Worm (Caenorhabditis elegans) whole organism, mixed stage, embryonic: ENCODE data around the gene efn-4.

ENCODE experiments used
- M03D4.4 ChIP-seq: sonication (generic microtip); optimal IDR thresholded peaks from 2 replicates; lab custom pipeline; 2017; ENCODE audit warnings: mild to moderate bottlenecking, missing genetic modification characterization, missing compliant biosample characterization
- blmp-1 ChIP-seq: fragments of 150-350 bp; optimal IDR thresholded peaks from 2 replicates; lab custom pipeline; 2014; ENCODE audit warnings: missing biosample characterization, missing genetic modification characterization
- ceh-39 ChIP-seq: fragments of 150-350 bp; optimal IDR thresholded peaks from 2 replicates; lab custom pipeline; 2014; ENCODE audit warnings: missing biosample characterization, missing genetic modification characterization
- ces-1 ChIP-seq: fragments of 150-350 bp; optimal IDR thresholded peaks from 2 replicates; lab custom pipeline; 2014; ENCODE audit warnings: missing biosample characterization, missing genetic modification reagents, missing genetic modification characterization
- cnd-1 ChIP-seq: fragments of 200-800 bp; sonication (Bioruptor generic); optimal IDR thresholded peaks from 2 replicates; lab custom pipeline; 2018; ENCODE audit warnings: mild to moderate bottlenecking, missing genetic modification characterization, missing compliant biosample characterization
- drap-1 ChIP-seq: fragments of 200-800 bp; sonication (Bioruptor generic); optimal IDR thresholded peaks from 3 replicates; lab custom pipeline; 2018; ENCODE audit warnings: mild to moderate bottlenecking, missing genetic modification characterization, missing compliant biosample characterization
- elt-1 ChIP-seq: sonication (generic microtip); optimal IDR thresholded peaks from 2 replicates; lab custom pipeline; 2017; ENCODE audit warnings: missing genetic modification characterization, mild to moderate bottlenecking, missing compliant biosample characterization, antibody characterized with exemption, moderate library complexity, borderline replicate concordance; ENCODE audit not compliant: insufficient read depth
- elt-3 ChIP-seq: fragments of 150-350 bp; optimal IDR thresholded peaks from 2 replicates; lab custom pipeline; 2014; ENCODE audit warnings: missing biosample characterization, missing genetic modification characterization
- flh-1 ChIP-seq: fragments of 200-800 bp; sonication (Bioruptor generic); optimal IDR thresholded peaks from 2 replicates; lab custom pipeline; 2018; ENCODE audit warnings: mild to moderate bottlenecking, missing genetic modification characterization, moderate library complexity, missing compliant biosample characterization
- ham-2 ChIP-seq: fragments of 200-800 bp; sonication (Bioruptor generic); optimal IDR thresholded peaks from 2 replicates; lab custom pipeline; 2018; ENCODE audit warnings: mild to moderate bottlenecking, missing genetic modification characterization, missing compliant biosample characterization
- hlh-1 ChIP-seq: fragments of 150-350 bp; optimal IDR thresholded peaks from 2 replicates; lab custom pipeline; 2014; ENCODE audit warnings: missing biosample characterization, missing genetic modification reagents, missing genetic modification characterization
- lin-13 ChIP-seq: fragments of 150-350 bp; optimal IDR thresholded peaks from 2 replicates; lab custom pipeline; 2014; ENCODE audit warnings: missing biosample characterization, missing genetic modification characterization
- lin-32 ChIP-seq: fragments of 200-800 bp; sonication (Bioruptor generic); optimal IDR thresholded peaks from 2 replicates; lab custom pipeline; 2018; ENCODE audit warnings: mild to moderate bottlenecking, missing genetic modification characterization, missing compliant biosample characterization
- lsy-2 ChIP-seq: fragments of 150-350 bp; optimal IDR thresholded peaks from 2 replicates; lab custom pipeline; 2014; ENCODE audit warnings: missing biosample characterization, missing genetic modification characterization
- mab-5 ChIP-seq: fragments of 150-350 bp; optimal IDR thresholded peaks from 2 replicates; lab custom pipeline; 2014; ENCODE audit warnings: missing biosample characterization, missing genetic modification characterization
- nhr-12 ChIP-seq: fragments of 150-350 bp; optimal IDR thresholded peaks from 2 replicates; lab custom pipeline; 2014; ENCODE audit warnings: missing biosample characterization, missing genetic modification characterization
- nhr-2 ChIP-seq: fragments of 150-350 bp; optimal IDR thresholded peaks from 2 replicates; lab custom pipeline; 2014; ENCODE audit warnings: missing biosample characterization, missing genetic modification characterization
- nhr-237 ChIP-seq: fragments of 150-350 bp; optimal IDR thresholded peaks from 2 replicates; lab custom pipeline; 2014; ENCODE audit warnings: missing biosample characterization, missing genetic modification characterization
- nhr-28 ChIP-seq: fragments of 150-350 bp; optimal IDR thresholded peaks from 2 replicates; lab custom pipeline; 2014; ENCODE audit warnings: missing biosample characterization, missing genetic modification characterization
- nhr-76 ChIP-seq: sonication (generic microtip); optimal IDR thresholded peaks from 2 replicates; lab custom pipeline; 2017; ENCODE audit warnings: missing biosample characterization, missing genetic modification characterization
- pha-4 ChIP-seq: fragments of 150-350 bp; optimal IDR thresholded peaks from 2 replicates; lab custom pipeline; 2018; ENCODE audit warnings: missing biosample characterization, missing genetic modification reagents, missing genetic modification characterization
- sem-2 ChIP-seq: fragments of 200-800 bp; sonication (Bioruptor generic); optimal IDR thresholded peaks from 2 replicates; lab custom pipeline; 2018; ENCODE audit warnings: mild to moderate bottlenecking, missing genetic modification characterization, missing compliant biosample characterization
- snpc-4 ChIP-seq: fragments of 150-350 bp; optimal IDR thresholded peaks from 2 replicates; lab custom pipeline; 2014; ENCODE audit warnings: missing biosample characterization, missing genetic modification characterization
- sptf-1 ChIP-seq: sonication (generic microtip); optimal IDR thresholded peaks from 2 replicates; lab custom pipeline; 2017; ENCODE audit warnings: mild to moderate bottlenecking, missing genetic modification characterization, moderate library complexity, missing compliant biosample characterization
- tbx-8 ChIP-seq: fragments of 200-800 bp; sonication (Bioruptor generic); optimal IDR thresholded peaks from 2 replicates; lab custom pipeline; 2018; ENCODE audit warnings: mild to moderate bottlenecking, missing genetic modification characterization, moderate library complexity, missing compliant biosample characterization
- unc-120 ChIP-seq: sonication (generic microtip); optimal IDR thresholded peaks from 2 replicates; lab custom pipeline; 2017; ENCODE audit warnings: missing genetic modification characterization, missing compliant biosample characterization; ENCODE audit not compliant: poor library complexity, severe bottlenecking
- unc-39 ChIP-seq: fragments of 150-350 bp; optimal IDR thresholded peaks from 2 replicates; lab custom pipeline; 2014; ENCODE audit warnings: missing biosample characterization, missing genetic modification characterization
- unc-62 ChIP-seq: fragments of 150-350 bp; optimal IDR thresholded peaks from 2 replicates; lab custom pipeline; 2014; ENCODE audit warnings: missing biosample characterization, missing genetic modification reagents, missing genetic modification characterization
- ztf-11 ChIP-seq: fragments of 150-350 bp; optimal IDR thresholded peaks from 2 replicates; lab custom pipeline; 2014; ENCODE audit warnings: missing biosample characterization, missing genetic modification characterization

Gene efn-4

DNA sequence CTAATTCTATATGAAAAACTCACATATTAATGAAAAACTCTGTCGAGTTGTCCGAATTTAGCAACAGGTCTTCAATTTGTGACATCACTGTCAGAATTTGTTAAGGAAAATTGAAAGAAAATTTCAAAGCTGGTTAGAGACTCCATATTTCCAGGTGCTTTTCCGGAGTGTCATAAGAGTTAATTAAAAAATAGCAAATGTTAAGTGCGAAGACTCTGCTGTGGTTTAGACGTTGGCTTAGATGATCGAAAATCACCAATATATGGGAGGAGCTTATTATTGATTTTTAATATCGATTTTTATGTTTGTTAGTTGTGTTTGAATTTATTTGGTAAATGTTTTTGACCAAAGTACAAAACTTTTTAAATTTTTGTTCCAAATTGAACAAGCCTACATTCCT lies 28.7 kb downstream of the efn-4 start, which contains the start of gene C18H7.12:
Gene C18H7.12 (minus strand): TSS at position 101 of the 400 bp plus-strand sequence.
- TF ChIP-seq elt-3 (no peak), lin-13 (tag; lab: Kevin White, UChicago) (no peak), unc-39 (tag; lab: Kevin White, UChicago) (no peak), nhr-237 (tag; lab: Kevin White, UChicago) (no peak), drap-1 (no peak), snpc-4 (no peak), nhr-12 (tag; lab: Kevin White, UChicago) (no peak), unc-120 (tag; lab: Kevin White, UChicago) (no peak)

DNA sequence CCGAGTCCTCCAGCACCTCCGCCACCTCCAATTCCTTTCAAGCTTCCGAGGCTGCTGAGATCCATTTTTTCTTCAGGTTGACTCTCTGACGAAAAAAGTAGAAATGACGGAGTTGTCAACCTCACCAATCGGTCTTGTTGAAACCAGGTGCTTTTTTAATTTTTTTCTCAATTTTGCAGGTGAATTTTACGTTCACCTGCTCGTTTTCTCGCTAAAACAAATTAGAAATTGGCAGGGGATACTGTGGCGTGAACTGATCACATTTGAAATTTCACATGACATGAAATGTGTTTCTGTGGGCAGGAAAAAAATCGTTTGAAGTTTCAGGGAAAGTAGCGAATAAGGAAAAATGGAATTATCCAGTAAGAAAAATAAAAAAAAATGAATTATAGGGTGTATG lies 33.3 kb downstream of the efn-4 start, which contains the start of gene C18H7.6:
Gene C18H7.6 (minus strand): TSS at position 104 of the 400 bp plus-strand sequence.
- no peak for TF ChIP-seq ceh-39 (tag; lab: Kevin White, UChicago)
- no peak for TF ChIP-seq M03D4.4
- TF ChIP-seq lin-32 = no peak
- no peak for TF ChIP-seq blmp-1 (tag; lab: Kevin White, UChicago)
- no peak for TF ChIP-seq drap-1
- no peak for TF ChIP-seq sptf-1 (tag; lab: Kevin White, UChicago)
- no peak for TF ChIP-seq ham-2
- TF ChIP-seq lin-13 (tag; lab: Kevin White, UChicago) = no peak

DNA sequence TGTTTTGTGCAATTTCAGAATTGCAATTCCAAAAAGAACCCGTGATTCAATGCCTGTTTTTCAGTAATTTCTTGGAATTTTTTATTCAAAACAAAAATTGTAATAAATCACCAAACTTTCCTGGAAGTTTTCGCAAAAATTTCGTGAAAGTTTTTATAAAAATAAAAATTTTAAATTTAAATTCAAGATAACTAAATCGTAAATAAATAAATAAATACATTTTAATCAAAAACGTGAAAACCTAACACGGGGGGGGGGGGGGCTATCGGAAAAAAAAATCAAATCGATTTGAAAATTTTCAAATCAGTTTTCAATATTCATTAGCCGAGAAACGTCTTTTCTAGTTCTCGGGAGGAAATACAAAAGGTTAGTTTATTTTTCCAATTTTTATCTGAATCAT lies 34.0 kb downstream of the efn-4 start, which contains the start of gene C18H7.4:
Gene C18H7.4 (plus strand): TSS at position 301 of the 400 bp plus-strand sequence.
- TF ChIP-seq mab-5 (tag; lab: Kevin White, UChicago) = no peak
- no peak for TF ChIP-seq elt-1
- TF ChIP-seq cnd-1 (tag; lab: Kevin White, UChicago) = no peak
- TF ChIP-seq nhr-2 = no peak
- TF ChIP-seq unc-120 (tag; lab: Kevin White, UChicago) = no peak
- no peak for TF ChIP-seq nhr-12 (tag; lab: Kevin White, UChicago)
- TF ChIP-seq lsy-2 = no peak
- no peak for TF ChIP-seq unc-62 (GFP tag; lab: Kevin White, UChicago)
- TF ChIP-seq pha-4 (tag; lab: Kevin White, UChicago) = no peak
- no peak for TF ChIP-seq ceh-39 (tag; lab: Kevin White, UChicago)
- TF ChIP-seq, all 35 proteins: peak for 0

DNA sequence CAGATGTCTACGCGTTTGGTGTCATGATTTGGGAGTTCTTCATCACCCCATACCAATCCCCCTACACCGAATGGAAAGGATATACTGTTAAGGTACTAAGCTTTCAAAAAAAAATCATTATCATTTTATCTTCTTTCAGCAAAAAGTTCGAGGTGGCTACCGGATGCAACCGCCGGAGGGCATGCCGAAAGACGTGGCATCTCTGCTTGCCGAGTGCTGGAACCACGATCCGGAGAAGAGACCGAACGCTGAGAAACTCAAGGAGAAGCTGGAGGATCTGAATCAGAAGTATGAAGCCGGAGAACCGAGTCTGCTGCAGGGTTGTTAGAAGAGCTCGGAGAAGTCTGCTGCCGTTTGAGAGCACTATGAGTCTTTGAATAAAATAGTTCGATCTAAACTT lies 35.8 kb downstream of the efn-4 start:
- TF ChIP-seq tbx-8 (no peak), unc-62 (GFP tag; lab: Kevin White, UChicago) (no peak), nhr-28 (tag; lab: Kevin White, UChicago) (no peak), lsy-2 (no peak), M03D4.4 (no peak), ztf-11 (no peak), unc-39 (tag; lab: Kevin White, UChicago) (no peak), hlh-1 (no peak), nhr-237 (tag; lab: Kevin White, UChicago) (no peak), sptf-1 (tag; lab: Kevin White, UChicago) (no peak), snpc-4 (no peak), nhr-12 (tag; lab: Kevin White, UChicago) (no peak), pha-4 (tag; lab: Kevin White, UChicago) (no peak)
- TF ChIP-seq, all 35 proteins: peak for 0

DNA sequence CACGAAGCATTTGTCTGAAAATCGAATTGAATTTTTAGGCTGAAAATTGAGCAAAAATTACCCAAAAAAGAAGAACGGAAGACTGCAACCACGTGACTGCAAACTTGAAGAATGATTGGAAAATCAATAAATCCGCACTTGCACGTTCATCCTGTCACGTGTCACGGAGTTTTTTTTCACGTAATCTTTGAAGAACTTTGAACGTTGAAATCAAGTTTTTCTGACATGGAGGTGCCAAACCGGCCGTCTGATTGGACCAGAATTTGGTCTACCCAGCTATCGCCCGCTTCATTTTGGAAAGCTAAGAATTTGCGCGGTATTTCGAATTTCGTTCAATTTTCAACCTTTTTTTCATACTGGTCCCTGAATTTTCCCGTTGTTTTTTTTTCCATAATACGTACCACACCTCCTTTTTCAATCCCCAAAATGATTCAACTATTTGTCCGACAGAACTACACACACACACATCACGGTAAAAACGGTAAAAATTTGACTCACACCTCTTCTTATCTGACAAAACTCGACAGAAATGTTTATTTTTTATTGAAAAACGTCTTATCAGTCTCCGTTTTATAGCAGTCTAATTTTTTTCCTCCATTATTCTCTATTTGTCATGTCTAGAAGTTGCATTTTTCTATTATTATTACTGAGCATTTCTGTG lies 37.4 kb downstream of the efn-4 start, which contains the start of the genes C18H7.7 and C18H7.11:
Gene C18H7.7 (minus strand): TSS at position 101 of the 661 bp plus-strand sequence.
Gene C18H7.11 (plus strand): TSS at position 611 of the 661 bp plus-strand sequence.
- no peak for TF ChIP-seq tbx-8
- no peak for TF ChIP-seq elt-1
- TF ChIP-seq lin-13 (tag; lab: Kevin White, UChicago) = no peak
- no peak for TF ChIP-seq nhr-76 (tag; lab: Kevin White, UChicago)
- TF ChIP-seq lsy-2 = no peak
- TF ChIP-seq ces-1 (GFP tag; lab: Kevin White, UChicago) = no peak
- no peak for TF ChIP-seq flh-1
- no peak for TF ChIP-seq drap-1
- no peak for TF ChIP-seq ham-2
- TF ChIP-seq, all 35 proteins: peak for 0

DNA sequence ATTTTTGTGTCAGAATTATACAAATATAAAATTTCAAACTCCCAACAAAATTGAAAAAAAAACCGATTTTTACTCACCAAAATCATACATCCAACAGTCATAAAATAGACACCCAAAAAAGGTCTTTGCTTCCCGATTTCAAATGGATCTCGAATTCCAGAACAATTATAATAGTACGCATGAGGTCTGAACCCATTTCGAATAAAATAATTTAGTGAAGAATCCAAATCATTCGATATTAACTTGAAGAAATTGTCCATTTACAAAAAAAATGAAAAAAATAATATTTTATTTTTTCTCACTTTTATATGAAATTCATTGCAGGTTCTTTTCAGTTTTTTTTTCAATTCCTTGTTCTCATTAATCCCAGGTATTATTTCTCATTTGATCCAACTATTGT lies 42.6 kb downstream of the efn-4 start, which contains the start of gene srt-59:
Gene srt-59 (minus strand): TSS at position 101 of the 400 bp plus-strand sequence.
- TF ChIP-seq pha-4 (tag; lab: Kevin White, UChicago) = no peak
- TF ChIP-seq M03D4.4 = no peak
- TF ChIP-seq sem-2 (GFP tag; lab: Kevin White, UChicago) = no peak
- no peak for TF ChIP-seq lin-32
- no peak for TF ChIP-seq tbx-8
- TF ChIP-seq elt-1 = no peak
- no peak for TF ChIP-seq flh-1
- no peak for TF ChIP-seq mab-5 (tag; lab: Kevin White, UChicago)
- TF ChIP-seq lsy-2 = no peak
- no peak for TF ChIP-seq sptf-1 (tag; lab: Kevin White, UChicago)
- no peak for TF ChIP-seq nhr-237 (tag; lab: Kevin White, UChicago)
- no peak for TF ChIP-seq ztf-11
- TF ChIP-seq unc-39 (tag; lab: Kevin White, UChicago) = no peak
